Fruit fly (Drosophila melanogaster): Measurements from ENCODE around the gene CG2256.

- TF ChIP-seq Ets21C (GFP tag; optimal IDR thresholded peaks at IDR 0.05) (no peak), Smox (GFP tag; optimal IDR thresholded peaks at IDR 0.05) (no peak), CG6854 (GFP tag; optimal IDR thresholded peaks at IDR 0.05) (no peak), CG15336 (GFP tag; IDR thresholded peaks at IDR 0.05) (no peak), CG6276 (GFP tag; optimal IDR thresholded peaks at IDR 0.05) (no peak), CG8632 (GFP tag; optimal IDR thresholded peaks at IDR 0.05) (no peak), Eip78C (GFP tag) (peak; percentile 38), Sox102F (GFP tag; optimal IDR thresholded peaks at IDR 0.05) (no peak)
These were observed 42.4 kb upstream of the CG2256 start, which contains the start of gene CG2116 for dm6 chrX:8129204-8129997.

All from whole organism, prepupa.